Fruit fly (Drosophila melanogaster) S2 (cell line): ENCODE results near the gene Abi.

Experiments
- CG8478 ChIP-seq: fragments of >200 bp; optimal IDR thresholded peaks from 2 replicates; lab custom pipeline; 2018
- CTCF ChIP-seq, 2 experiments: fragments of >200 bp; optimal IDR thresholded peaks; 2 replicates each; lab custom pipeline; 2018

Abi gene

dm6 chr3R:14070096-14070495 is 52.1 kb downstream of the Abi start:
- no peak for TF ChIP-seq CG8478 (lab: Kevin White, UChicago)
- no peak for TF ChIP-seq CTCF (optimal IDR thresholded peaks at IDR 0.05; lab: Kevin White, UChicago)
